Fruit fly (Drosophila melanogaster): ENCODE measurements around the gene Jon65Aiv.

The Jon65Aiv gene

dm6 chr3L:6082561-6082960, 43.6 kb downstream of the Jon65Aiv start, which contains the start of gene CG13293:
Gene CG13293, plus strand, starts transcription at chr3L:6082883.
- no peak for TF ChIP-seq CG17801 (GFP tag; optimal IDR thresholded peaks at IDR 0.05; ENCODE audit: partially characterized antibody)

- no peak for TF ChIP-seq CG17801 (GFP tag; optimal IDR thresholded peaks at IDR 0.05; ENCODE audit: partially characterized antibody)
These were observed 45.5 kb downstream of the Jon65Aiv start for dm6 chr3L:6084446-6084845.

- TF ChIP-seq CG17801 (GFP tag; optimal IDR thresholded peaks at IDR 0.05; ENCODE audit: partially characterized antibody), result no peak
These were observed 46.2 kb downstream of the Jon65Aiv start for dm6 chr3L:6085157-6085556.

dm6 chr3L:6085988-6086387, 47.0 kb downstream of the Jon65Aiv start:
- no peak for TF ChIP-seq CG17801 (GFP tag; optimal IDR thresholded peaks at IDR 0.05; ENCODE audit: partially characterized antibody)
